Worm (Caenorhabditis elegans): ENCODE results near the gene Y17G9A.3.

ce11 chrIV:4866599-4866998 lies 8.1 kb upstream of the Y17G9A.3 start:
- TF ChIP-seq ama-1 (optimal IDR thresholded peaks at IDR 0.05) (no peak), flt-1 (GFP tag; IDR thresholded peaks at IDR 0.05) (no peak), hmg-4 (GFP tag; optimal IDR thresholded peaks at IDR 0.05) (no peak), hnd-1 (tag; optimal IDR thresholded peaks at IDR 0.05) (no peak)

All from whole organism, early embryonic.